3 fruit fly cellular contexts compared by ENCODE assay signal in genomic region chr3R:9881348-9881901, dm6.
TF ChIP-seq lines count a peak whose summit lies in the region.

No protein-coding gene starts in this region.

TF ChIP-seq in whole organism, embryonic, 481 proteins besides CTCF, POLR2A, EP300 and RAD21 (continued from another document and continues in another):
- TF ChIP-seq gcm2 (GFP tag; optimal IDR thresholded peaks at IDR 0.05; lab: Kevin White, UChicago) = peak; percentile 35
- TF ChIP-seq CG4424 (GFP tag; optimal IDR thresholded peaks at IDR 0.05; lab: Kevin White, UChicago) = no peak
- no peak for TF ChIP-seq sisA (GFP tag; IDR thresholded peaks at IDR 0.05; lab: Robert Waterston, UW)
- 0 out of 2 replicates have a peak, but pooled peaks have one; percentile 6 for TF ChIP-seq CG3847 (GFP tag; IDR thresholded peaks at IDR 0.05; lab: Robert Waterston, UW)
- TF ChIP-seq mirr (GFP tag; optimal IDR thresholded peaks at IDR 0.05; lab: Kevin White, UChicago) = peak; percentile 84
- TF ChIP-seq sqz (GFP tag; optimal IDR thresholded peaks at IDR 0.05; lab: Kevin White, UChicago) = peak; percentile 99
- TF ChIP-seq CG11695 (GFP tag; IDR thresholded peaks at IDR 0.05; lab: Robert Waterston, UW) = peak; percentile 63; the same call in 2 of the 3 replicates
- TF ChIP-seq fd3F (GFP tag; optimal IDR thresholded peaks at IDR 0.05; lab: Kevin White, UChicago) = peak; percentile 24
- TF ChIP-seq Gsc (GFP tag; IDR thresholded peaks at IDR 0.05; lab: Robert Waterston, UW) = no peak
- TF ChIP-seq unc-4 (GFP tag; IDR thresholded peaks at IDR 0.05; lab: Robert Waterston, UW; ENCODE audit: partially characterized antibody) = no peak
- no peak for TF ChIP-seq Kr (GFP tag; optimal IDR thresholded peaks at IDR 0.05; lab: Kevin White, UChicago)
- no peak for TF ChIP-seq CG9215 (GFP tag; IDR thresholded peaks at IDR 0.05; lab: Robert Waterston, UW)
- no peak for TF ChIP-seq fru (optimal IDR thresholded peaks at IDR 0.05; lab: Kevin White, UChicago)
- TF ChIP-seq sim (GFP tag; IDR thresholded peaks at IDR 0.05; lab: Robert Waterston, UW) = no peak
- TF ChIP-seq Asciz (GFP tag; optimal IDR thresholded peaks at IDR 0.05; lab: Kevin White, UChicago) = peak; percentile 65
- TF ChIP-seq zfh2 (GFP tag; optimal IDR thresholded peaks at IDR 0.05; lab: Kevin White, UChicago) = no peak
- TF ChIP-seq chinmo (GFP tag; IDR thresholded peaks at IDR 0.05; lab: Robert Waterston, UW; ENCODE audit: partially characterized antibody) = peak; percentile 93
- TF ChIP-seq CG2129 (GFP tag; IDR thresholded peaks at IDR 0.05; lab: Robert Waterston, UW; ENCODE audit: partially characterized antibody) = no peak
- 0 out of 2 replicates have a peak, but pooled peaks have one; percentile 31 for TF ChIP-seq sna (GFP tag; IDR thresholded peaks at IDR 0.05; lab: Robert Waterston, UW; ENCODE audit: partially characterized antibody)
- peak; percentile 52 for TF ChIP-seq CG31365 (tag; optimal IDR thresholded peaks at IDR 0.05; lab: Kevin White, UChicago)
- TF ChIP-seq Camta (GFP tag; optimal IDR thresholded peaks at IDR 0.05; lab: Kevin White, UChicago) = peak; percentile 6
- TF ChIP-seq nerfin-1 (tag; optimal IDR thresholded peaks at IDR 0.05; lab: Kevin White, UChicago) = peak; percentile 66
- no peak for TF ChIP-seq bowl (GFP tag; IDR thresholded peaks at IDR 0.05; lab: Robert Waterston, UW)
- no peak for TF ChIP-seq CG6791 (GFP tag; IDR thresholded peaks at IDR 0.05; lab: Robert Waterston, UW; ENCODE audit: partially characterized antibody)
- no peak for TF ChIP-seq H15 (GFP tag; IDR thresholded peaks at IDR 0.05; lab: Robert Waterston, UW)
- no peak for TF ChIP-seq Lpt (GFP tag; optimal IDR thresholded peaks at IDR 0.05; lab: Kevin White, UChicago)
- TF ChIP-seq CG4282 (GFP tag; optimal IDR thresholded peaks at IDR 0.05; lab: Kevin White, UChicago) = no peak
- TF ChIP-seq CG3838 (GFP tag; optimal IDR thresholded peaks at IDR 0.05; lab: Kevin White, UChicago) = no peak
- no peak for TF ChIP-seq Jarid2 (GFP tag; optimal IDR thresholded peaks at IDR 0.05; lab: Kevin White, UChicago)
- TF ChIP-seq gfzf (GFP tag; optimal IDR thresholded peaks at IDR 0.05; lab: Kevin White, UChicago) = no peak
- no peak for TF ChIP-seq lbe (GFP tag; optimal IDR thresholded peaks at IDR 0.05; lab: Kevin White, UChicago)
- TF ChIP-seq Mrtf (GFP tag; IDR thresholded peaks at IDR 0.05; lab: Robert Waterston, UW) = no peak
- peak; percentile 40 for TF ChIP-seq E2f2 (GFP tag; IDR thresholded peaks at IDR 0.05; lab: Robert Waterston, UW)
- no peak for TF ChIP-seq cato (GFP tag; optimal IDR thresholded peaks at IDR 0.05; lab: Kevin White, UChicago; ENCODE audit: borderline replicate concordance)
- TF ChIP-seq wdn (GFP tag; IDR thresholded peaks at IDR 0.05; lab: Robert Waterston, UW) = no peak
- peak; percentile 42 for TF ChIP-seq nmo (GFP tag; optimal IDR thresholded peaks at IDR 0.05; lab: Kevin White, UChicago)
- peak; percentile 36 for TF ChIP-seq kay (GFP tag; optimal IDR thresholded peaks at IDR 0.05; lab: Kevin White, UChicago)
- TF ChIP-seq gcm (GFP tag; optimal IDR thresholded peaks at IDR 0.05; lab: Kevin White, UChicago) = peak; percentile 65
- TF ChIP-seq CG2712 (tag; optimal IDR thresholded peaks at IDR 0.05; lab: Kevin White, UChicago) = no peak
- no peak for TF ChIP-seq CG14667 (GFP tag; IDR thresholded peaks at IDR 0.05; lab: Robert Waterston, UW)
- peak; percentile 18 for TF ChIP-seq NfI (GFP tag; optimal IDR thresholded peaks at IDR 0.05; lab: Kevin White, UChicago)
- 0 out of 3 replicates have a peak, but pooled peaks have one; percentile 5 for TF ChIP-seq z (GFP tag; IDR thresholded peaks at IDR 0.05; lab: Robert Waterston, UW)
- TF ChIP-seq run (tag; optimal IDR thresholded peaks at IDR 0.05; lab: Kevin White, UChicago) = peak; percentile 17

TF ChIP-seq in whole organism, prepupa, 60 proteins besides CTCF, POLR2A, EP300 and RAD21 (continued from another document):
- TF ChIP-seq svp (GFP tag; lab: Kevin White, UChicago) (peak; percentile 61), CG7368 (GFP tag; optimal IDR thresholded peaks at IDR 0.05; lab: Kevin White, UChicago) (no peak), fd85E (GFP tag; optimal IDR thresholded peaks at IDR 0.05; lab: Kevin White, UChicago) (peak; percentile 12), cyc (GFP tag; optimal IDR thresholded peaks at IDR 0.05; lab: Kevin White, UChicago) (no peak), Blimp-1 (GFP tag; optimal IDR thresholded peaks at IDR 0.05; lab: Kevin White, UChicago) (peak; percentile 71), CG34406 (GFP tag; optimal IDR thresholded peaks at IDR 0.05; lab: Kevin White, UChicago) (peak; percentile 2), pdm3 (GFP tag; optimal IDR thresholded peaks at IDR 0.05; lab: Kevin White, UChicago) (no peak)

TF ChIP-seq in whole organism, wandering third instar larva, 38 proteins besides CTCF, POLR2A, EP300 and RAD21 (continued from another document):
- TF ChIP-seq Rel (GFP tag; optimal IDR thresholded peaks at IDR 0.05; lab: Kevin White, UChicago) = no peak
- TF ChIP-seq Rel (tag; optimal IDR thresholded peaks at IDR 0.05; lab: Kevin White, UChicago) = peak; percentile 32
- no peak for TF ChIP-seq HLH106 (tag; optimal IDR thresholded peaks at IDR 0.05; lab: Kevin White, UChicago)
- no peak for TF ChIP-seq ey (GFP tag; optimal IDR thresholded peaks at IDR 0.05; lab: Kevin White, UChicago)
- TF ChIP-seq jim (GFP tag; optimal IDR thresholded peaks at IDR 0.05; lab: Kevin White, UChicago) = no peak
- no peak for TF ChIP-seq Hnf4 (GFP tag; optimal IDR thresholded peaks at IDR 0.05; lab: Kevin White, UChicago)
- TF ChIP-seq woc (GFP tag; optimal IDR thresholded peaks at IDR 0.05; lab: Kevin White, UChicago) = no peak
TF ChIP-seq in whole organism, wandering third instar larva: peak in this region for 9.
